Fruit fly (Drosophila melanogaster) whole organism, pupa: ENCODE data around the gene CG34303.
A peak's percentile ranks its signal among the peaks of the same experiment; 100 is the strongest.

ENCODE experiments used
- CG17806 ChIP-seq: fragments of 200-800 bp; sonication (Bioruptor generic); optimal IDR thresholded peaks from 2 replicates; lab custom pipeline; 2018; ENCODE audit warnings: missing biosample characterization, mild to moderate bottlenecking, missing genetic modification characterization, moderate library complexity
- CG34367 ChIP-seq: fragments of 200-800 bp; sonication (Bioruptor generic); optimal IDR thresholded peaks from 2 replicates; lab custom pipeline; 2018; ENCODE audit warnings: missing biosample characterization, mild to moderate bottlenecking, missing genetic modification characterization
- EcR ChIP-seq: fragments of 200-800 bp; sonication (Bioruptor generic); optimal IDR thresholded peaks from 3 replicates; lab custom pipeline; 2019; ENCODE audit warnings: missing biosample characterization, missing genetic modification characterization, mild to moderate bottlenecking, moderate library complexity, missing genetic modification reagents
- Snoo ChIP-seq: fragments of 200-800 bp; sonication (Bioruptor generic); optimal IDR thresholded peaks from 3 replicates; lab custom pipeline; 2017; ENCODE audit warnings: missing biosample characterization, mild to moderate bottlenecking, missing genetic modification characterization, inconsistent platforms
- fd96Ca ChIP-seq: fragments of 200-800 bp; sonication (Bioruptor generic); IDR thresholded peaks from 3 replicates; pipeline ENCODE4 v1.3.6; 2022; ENCODE audit warnings: missing biosample characterization, missing genetic modification characterization

DNA sequence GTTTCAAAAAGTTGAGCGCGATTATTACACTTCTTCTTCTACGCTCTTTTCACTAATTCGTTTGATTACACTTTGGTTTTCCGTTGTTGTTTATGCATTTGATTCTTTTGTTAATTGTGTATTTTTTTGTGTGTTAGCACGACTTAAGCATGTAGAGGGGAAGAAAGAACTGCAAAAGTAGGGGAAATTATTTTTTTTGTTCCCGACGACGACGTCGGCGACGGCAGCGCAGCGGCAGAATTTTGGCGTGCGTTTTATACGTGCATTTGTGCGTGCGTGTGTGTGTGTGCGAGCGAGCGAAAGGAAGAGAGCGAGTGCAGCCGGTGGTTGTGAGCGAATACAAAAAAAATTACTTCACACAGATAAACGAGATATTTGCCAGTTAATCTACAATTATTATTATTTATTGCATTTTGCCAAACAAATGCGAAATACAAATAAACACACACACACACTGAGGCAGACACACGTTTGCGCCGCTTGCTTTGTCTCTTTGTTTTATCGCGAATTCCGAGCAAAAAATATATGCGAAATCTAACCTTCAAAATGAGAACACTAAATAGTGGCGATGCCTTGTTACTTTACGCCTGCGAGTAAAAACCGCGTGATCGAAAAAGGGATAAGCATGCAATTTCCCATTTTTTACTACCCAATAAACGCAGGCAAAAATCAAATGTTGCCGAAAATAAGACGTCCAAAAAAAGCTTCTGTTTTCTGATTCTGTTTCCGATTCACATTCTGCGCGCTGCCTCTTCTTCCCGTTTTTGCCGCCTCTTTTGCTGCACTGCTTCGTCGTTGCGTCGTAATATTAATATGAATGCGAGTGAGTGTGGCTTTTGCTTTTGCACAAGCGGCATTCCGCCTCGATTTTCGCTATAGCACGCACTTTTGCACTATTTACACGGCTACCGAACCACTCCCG lies 18.0 kb downstream of the CG34303 start:
- TF ChIP-seq EcR (GFP tag; lab: Kevin White, UChicago) (peak; percentile 12), Snoo (tag; lab: Kevin White, UChicago) (no peak), fd96Ca (no peak), CG34367 (tag; lab: Kevin White, UChicago) (no peak), CG17806 (tag; lab: Kevin White, UChicago) (no peak)
